Worm (Caenorhabditis elegans) whole organism, early embryonic: ENCODE data around the gene F01E11.3.

ENCODE experiments used
- B0310.2 ChIP-seq: sonication (generic microtip); optimal IDR thresholded peaks from 2 replicates; lab custom pipeline; 2016; ENCODE audit warnings: mild to moderate bottlenecking, missing genetic modification characterization, missing compliant biosample characterization
- F13C5.2 ChIP-seq: sonication (generic microtip); optimal IDR thresholded peaks from 2 replicates; lab custom pipeline; 2017; ENCODE audit warnings: mild to moderate bottlenecking, missing genetic modification characterization, inconsistent platforms, missing compliant biosample characterization
- aly-1 ChIP-seq: sonication (generic microtip); optimal IDR thresholded peaks from 2 replicates; lab custom pipeline; 2016; ENCODE audit warnings: missing genetic modification characterization, missing compliant biosample characterization
- ama-1 ChIP-seq: fragments of 150-350 bp; optimal IDR thresholded peaks from 2 replicates; lab custom pipeline; 2014
- ceh-13 ChIP-seq: fragments of 200-800 bp; sonication (Bioruptor generic); optimal IDR thresholded peaks from 2 replicates; lab custom pipeline; 2018; ENCODE audit warnings: mild to moderate bottlenecking, missing genetic modification characterization, missing compliant biosample characterization
- ceh-36 ChIP-seq: sonication (generic microtip); optimal IDR thresholded peaks from 2 replicates; lab custom pipeline; 2016; ENCODE audit warnings: missing genetic modification characterization, inconsistent platforms, missing compliant biosample characterization
- ets-7 ChIP-seq: sonication (generic microtip); optimal IDR thresholded peaks from 2 replicates; lab custom pipeline; 2016; ENCODE audit warnings: missing genotype, missing genetic modification characterization, missing compliant biosample characterization
- flt-1 ChIP-seq: fragments of 200-800 bp; sonication (Bioruptor generic); IDR thresholded peaks from 2 replicates; pipeline ENCODE4 v1.3.6; 2022; ENCODE audit warnings: missing genetic modification characterization, missing compliant biosample characterization
- hmbx-1 ChIP-seq: sonication (generic microtip); optimal IDR thresholded peaks from 2 replicates; lab custom pipeline; 2016; ENCODE audit warnings: mild to moderate bottlenecking, missing genetic modification characterization, missing compliant biosample characterization
- hmg-4 ChIP-seq: fragments of 200-800 bp; sonication (Bioruptor generic); optimal IDR thresholded peaks from 2 replicates; lab custom pipeline; 2018; ENCODE audit warnings: mild to moderate bottlenecking, missing genetic modification characterization, missing compliant biosample characterization
- hnd-1 ChIP-seq: sonication (generic microtip); optimal IDR thresholded peaks from 2 replicates; lab custom pipeline; 2016; ENCODE audit warnings: missing genetic modification characterization, missing compliant biosample characterization
- pes-1 ChIP-seq: fragments of 200-800 bp; sonication (Bioruptor generic); IDR thresholded peaks from 2 replicates; pipeline ENCODE4 v1.3.6; 2022; ENCODE audit warnings: missing genetic modification reagents, missing genetic modification characterization, missing compliant biosample characterization
- scrt-1 ChIP-seq: fragments of 200-800 bp; sonication (Bioruptor generic); IDR thresholded peaks from 2 replicates; pipeline ENCODE4 v1.3.6; 2022; ENCODE audit warnings: missing genetic modification characterization, missing compliant biosample characterization
- sea-1 ChIP-seq: fragments of 200-800 bp; sonication (Bioruptor generic); conservative IDR thresholded peaks from 2 replicates; pipeline ENCODE4 v1.3.6; 2022; ENCODE audit warnings: missing genetic modification characterization, missing compliant biosample characterization
- tbx-11 ChIP-seq: fragments of 200-800 bp; sonication (Bioruptor generic); IDR thresholded peaks from 2 replicates; pipeline ENCODE4 v1.3.6; 2022; ENCODE audit warnings: missing genetic modification characterization, missing compliant biosample characterization
- tbx-37 ChIP-seq: fragments of 200-800 bp; sonication (Bioruptor generic); conservative IDR thresholded peaks from 2 replicates; pipeline ENCODE4 v1.3.6; 2022; ENCODE audit warnings: missing genetic modification reagents, missing genetic modification characterization, missing compliant biosample characterization
- tra-4 ChIP-seq: sonication (generic microtip); optimal IDR thresholded peaks from 2 replicates; lab custom pipeline; 2017; ENCODE audit warnings: missing genetic modification characterization, missing compliant biosample characterization

Gene F01E11.3

DNA sequence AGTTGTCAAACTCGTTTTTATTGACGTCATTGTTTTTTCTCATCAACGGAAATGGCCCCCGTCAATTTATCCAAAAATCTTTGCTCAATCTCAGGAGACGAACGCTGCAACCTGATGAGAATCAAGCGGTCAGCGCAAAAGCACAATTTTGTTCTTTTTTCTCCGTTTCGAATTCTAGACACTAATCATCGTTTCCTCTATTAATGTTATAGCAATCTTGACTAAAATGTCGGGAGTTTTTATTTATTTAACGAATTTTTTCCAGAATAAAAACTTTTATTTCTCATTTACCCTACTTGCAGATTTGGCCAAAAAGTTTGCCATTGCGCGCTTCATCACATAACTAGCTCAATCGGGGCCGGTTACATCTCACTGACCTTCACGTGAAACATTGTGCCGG, 22.2 kb downstream of the F01E11.3 start, which contains the start of gene F01E11.18:
F01E11.18 (plus strand) TSS at position 301 of the 400 bp plus-strand sequence.
- no peak for TF ChIP-seq tra-4 (tag; lab: Kevin White, UChicago)
- no peak for TF ChIP-seq tbx-11 (GFP tag; lab: Robert Waterston, UW)
- TF ChIP-seq ceh-36 = no peak
- no peak for TF ChIP-seq sea-1 (GFP tag; lab: Robert Waterston, UW)
- TF ChIP-seq flt-1 = no peak
- TF ChIP-seq ceh-13 = no peak
- no peak for TF ChIP-seq hnd-1 (tag; lab: Kevin White, UChicago)
- no peak for TF ChIP-seq scrt-1 (GFP tag; lab: Robert Waterston, UW)
- no peak for TF ChIP-seq ets-7 (tag; lab: Kevin White, UChicago)

DNA sequence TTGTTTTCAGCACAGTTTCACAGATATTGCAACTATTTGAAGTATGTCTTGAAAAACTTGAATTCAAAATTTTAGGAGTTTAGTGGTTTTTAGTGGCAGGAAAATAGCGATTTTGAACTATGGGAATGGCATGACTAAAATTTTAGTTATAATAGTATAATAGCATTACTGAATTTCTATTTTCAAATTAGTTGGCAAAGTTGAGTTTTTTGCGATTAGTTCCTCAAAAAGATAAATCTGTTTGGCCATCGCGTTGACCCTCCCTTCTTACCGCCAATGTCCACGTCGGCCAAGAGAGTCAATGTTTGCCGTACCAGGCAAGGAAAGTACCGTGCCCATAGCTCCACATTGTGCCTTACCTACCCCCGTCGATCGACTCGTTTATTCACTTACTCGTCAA, 24.3 kb downstream of the F01E11.3 start, which contains the start of gene ugt-57:
ugt-57 (plus strand) TSS at position 301 of the 400 bp plus-strand sequence.
- TF ChIP-seq scrt-1 (GFP tag; lab: Robert Waterston, UW) (no peak), hmg-4 (GFP tag; lab: Kevin White, UChicago) (no peak), ceh-36 (no peak), B0310.2 (tag; lab: Kevin White, UChicago) (no peak), pes-1 (GFP tag; lab: Robert Waterston, UW) (no peak), F13C5.2 (tag; lab: Kevin White, UChicago) (no peak)

DNA sequence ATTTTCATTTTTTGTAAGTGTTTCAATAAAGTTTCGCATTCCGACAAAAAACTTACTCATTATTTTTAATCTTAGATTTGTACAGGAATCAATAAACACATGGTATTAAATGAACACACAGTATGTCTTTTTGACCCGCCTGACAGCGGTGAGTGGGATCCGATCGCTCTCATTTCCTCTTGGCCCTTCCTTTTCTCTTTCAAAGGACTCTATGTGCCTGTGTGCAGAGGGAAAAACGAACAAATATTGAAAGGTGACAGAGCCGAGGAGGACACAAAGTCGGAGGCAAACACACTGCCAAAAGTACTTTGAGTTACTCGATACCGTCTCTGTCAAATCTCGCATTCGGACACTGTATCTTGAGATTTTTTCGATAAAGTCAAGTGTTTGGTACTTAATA, 29.3 kb downstream of the F01E11.3 start, which contains the start of the genes F01E11.20 and tsp-16:
F01E11.20 (minus strand) TSS at position 101 of the 400 bp plus-strand sequence.
tsp-16 (minus strand) TSS at position 173 of the 400 bp plus-strand sequence.
- TF ChIP-seq B0310.2 (tag; lab: Kevin White, UChicago) = no peak
- no peak for TF ChIP-seq ama-1 (lab: Kevin White, UChicago)
- TF ChIP-seq aly-1 = no peak
- no peak for TF ChIP-seq hmg-4 (GFP tag; lab: Kevin White, UChicago)
- TF ChIP-seq tbx-37 (GFP tag; lab: Robert Waterston, UW) = no peak
- no peak for TF ChIP-seq flt-1
- TF ChIP-seq pes-1 (GFP tag; lab: Robert Waterston, UW) = no peak
- no peak for TF ChIP-seq hnd-1 (tag; lab: Kevin White, UChicago)
- TF ChIP-seq ceh-36 = no peak
- TF ChIP-seq scrt-1 (GFP tag; lab: Robert Waterston, UW) = no peak
- no peak for TF ChIP-seq hmbx-1 (tag; lab: Kevin White, UChicago)
- TF ChIP-seq tbx-11 (GFP tag; lab: Robert Waterston, UW) = no peak
- no peak for TF ChIP-seq ets-7 (tag; lab: Kevin White, UChicago)
- TF ChIP-seq F13C5.2 (tag; lab: Kevin White, UChicago) = no peak
- TF ChIP-seq sea-1 (GFP tag; lab: Robert Waterston, UW) = no peak
- no peak for TF ChIP-seq ceh-13
- no peak for TF ChIP-seq tra-4 (tag; lab: Kevin White, UChicago)

DNA sequence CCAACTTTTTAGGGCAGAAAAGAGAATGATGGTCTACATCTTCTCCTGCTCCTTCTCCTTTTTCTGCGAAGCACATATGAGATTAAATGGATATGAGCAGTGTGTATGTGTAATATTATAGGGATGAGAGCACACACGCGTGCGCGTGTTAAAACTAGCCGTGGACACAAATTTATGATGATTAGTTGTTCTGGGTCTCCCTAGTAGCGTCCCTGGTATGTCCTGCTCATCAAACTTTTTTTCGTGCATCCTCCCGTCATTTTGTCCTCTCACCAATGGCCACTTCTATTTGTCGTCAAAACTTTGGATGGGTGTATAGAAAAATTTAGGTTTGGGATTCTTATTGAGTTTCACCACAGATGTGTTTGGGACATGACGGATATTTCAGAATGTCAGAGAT, 34.8 kb downstream of the F01E11.3 start:
- TF ChIP-seq scrt-1 (GFP tag; lab: Robert Waterston, UW) (no peak), ceh-13 (no peak), hmbx-1 (tag; lab: Kevin White, UChicago) (no peak), aly-1 (no peak), pes-1 (GFP tag; lab: Robert Waterston, UW) (no peak), tra-4 (tag; lab: Kevin White, UChicago) (no peak), F13C5.2 (tag; lab: Kevin White, UChicago) (no peak), sea-1 (GFP tag; lab: Robert Waterston, UW) (no peak), ama-1 (lab: Kevin White, UChicago) (no peak), tbx-37 (GFP tag; lab: Robert Waterston, UW) (no peak), flt-1 (no peak), hmg-4 (GFP tag; lab: Kevin White, UChicago) (no peak), B0310.2 (tag; lab: Kevin White, UChicago) (no peak), tbx-11 (GFP tag; lab: Robert Waterston, UW) (no peak), ceh-36 (no peak), hnd-1 (tag; lab: Kevin White, UChicago) (no peak), ets-7 (tag; lab: Kevin White, UChicago) (no peak)

DNA sequence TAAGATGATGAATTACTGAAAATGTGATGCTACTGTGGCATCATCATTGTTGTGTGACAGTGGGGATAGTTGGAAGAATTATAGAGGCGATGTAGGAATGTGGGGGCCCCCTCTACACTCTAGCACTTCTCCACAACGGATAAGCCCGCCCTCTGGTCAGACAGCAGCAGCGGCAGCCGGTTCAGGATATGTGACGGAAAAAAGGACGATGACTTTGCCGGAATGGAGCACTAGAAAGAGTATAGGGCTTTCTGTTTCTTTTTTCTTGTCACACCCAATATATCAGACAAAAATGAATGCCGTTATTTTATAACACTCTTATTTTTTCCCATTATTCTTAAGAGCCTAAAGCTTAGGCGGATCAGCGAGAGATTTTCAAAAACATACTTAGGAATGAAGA, 38.3 kb downstream of the F01E11.3 start, which contains the start of gene tyra-2:
tyra-2 (minus strand) TSS at position 101 of the 400 bp plus-strand sequence.
- no peak for TF ChIP-seq hmg-4 (GFP tag; lab: Kevin White, UChicago)
- TF ChIP-seq F13C5.2 (tag; lab: Kevin White, UChicago) = no peak
- no peak for TF ChIP-seq aly-1
- TF ChIP-seq ceh-36 = no peak
- TF ChIP-seq hnd-1 (tag; lab: Kevin White, UChicago) = no peak
- no peak for TF ChIP-seq tbx-37 (GFP tag; lab: Robert Waterston, UW)
- TF ChIP-seq sea-1 (GFP tag; lab: Robert Waterston, UW) = no peak
- no peak for TF ChIP-seq ets-7 (tag; lab: Kevin White, UChicago)
- TF ChIP-seq hmbx-1 (tag; lab: Kevin White, UChicago) = no peak
- TF ChIP-seq scrt-1 (GFP tag; lab: Robert Waterston, UW) = no peak
- no peak for TF ChIP-seq B0310.2 (tag; lab: Kevin White, UChicago)
- no peak for TF ChIP-seq tra-4 (tag; lab: Kevin White, UChicago)
- no peak for TF ChIP-seq flt-1
- no peak for TF ChIP-seq ceh-13
- no peak for TF ChIP-seq pes-1 (GFP tag; lab: Robert Waterston, UW)
- TF ChIP-seq ama-1 (lab: Kevin White, UChicago) = no peak
- no peak for TF ChIP-seq tbx-11 (GFP tag; lab: Robert Waterston, UW)

DNA sequence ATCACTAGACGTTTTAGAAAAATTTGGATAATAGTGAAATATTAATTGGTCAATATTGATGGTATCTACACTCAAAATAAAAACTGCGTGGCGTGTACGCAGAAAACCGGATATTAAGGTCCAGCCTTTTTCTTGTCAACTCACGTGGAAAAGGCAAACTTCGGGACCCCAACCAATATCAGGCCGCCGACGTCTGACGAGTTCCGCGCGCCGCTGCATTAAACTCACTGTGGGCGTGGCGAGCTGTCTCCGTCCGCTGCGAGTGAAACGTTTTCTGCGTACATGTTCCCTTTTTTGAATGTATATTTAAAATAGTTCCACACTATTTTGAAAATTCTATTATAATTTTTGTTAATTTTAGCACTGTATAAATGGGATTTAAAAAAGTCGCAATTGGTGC, 38.8 kb downstream of the F01E11.3 start:
- TF ChIP-seq pes-1 (GFP tag; lab: Robert Waterston, UW) (no peak), ets-7 (tag; lab: Kevin White, UChicago) (no peak), ceh-36 (no peak), hmbx-1 (tag; lab: Kevin White, UChicago) (no peak), aly-1 (no peak), tbx-11 (GFP tag; lab: Robert Waterston, UW) (no peak), hnd-1 (tag; lab: Kevin White, UChicago) (no peak), scrt-1 (GFP tag; lab: Robert Waterston, UW) (no peak), tbx-37 (GFP tag; lab: Robert Waterston, UW) (no peak), ceh-13 (no peak), ama-1 (lab: Kevin White, UChicago) (no peak), hmg-4 (GFP tag; lab: Kevin White, UChicago) (no peak), F13C5.2 (tag; lab: Kevin White, UChicago) (no peak), B0310.2 (tag; lab: Kevin White, UChicago) (no peak), sea-1 (GFP tag; lab: Robert Waterston, UW) (no peak), tra-4 (tag; lab: Kevin White, UChicago) (no peak), flt-1 (no peak)
